Fruit fly (Drosophila melanogaster): Measurements from ENCODE around the gene wac.

Gene wac

dm6 chr3L:246644-247199 is 11.3 kb upstream of the wac start (continued):
- peak; percentile 1 for TF ChIP-seq CG8089 (GFP tag; optimal IDR thresholded peaks at IDR 0.05)
- no peak for TF ChIP-seq CG8359 (GFP tag; optimal IDR thresholded peaks at IDR 0.05; ENCODE audit: borderline replicate concordance)
- TF ChIP-seq Nf-YB (GFP tag; optimal IDR thresholded peaks at IDR 0.05) = peak; percentile 98
- peak; percentile 100 for TF ChIP-seq CG2116 (GFP tag; optimal IDR thresholded peaks at IDR 0.05)
- peak; percentile 22 for TF ChIP-seq vfl (GFP tag; optimal IDR thresholded peaks at IDR 0.05)
- 0 out of 2 replicates have a peak, but pooled peaks have one; percentile 29 for TF ChIP-seq CG14441 (GFP tag; IDR thresholded peaks at IDR 0.05)
- TF ChIP-seq Rx (GFP tag; IDR thresholded peaks at IDR 0.05) = 0 out of 2 replicates have a peak, but pooled peaks have one; percentile 3
- TF ChIP-seq CkIIα-i1 (GFP tag; IDR thresholded peaks at IDR 0.05) = no peak
- no peak for TF ChIP-seq fru (optimal IDR thresholded peaks at IDR 0.05)
- TF ChIP-seq CG15479 (GFP tag; optimal IDR thresholded peaks at IDR 0.05) = peak; percentile 76
- TF ChIP-seq sd (tag; optimal IDR thresholded peaks at IDR 0.05) = no peak
- TF ChIP-seq maf-S (GFP tag; optimal IDR thresholded peaks at IDR 0.05) = no peak
- no peak for TF ChIP-seq Awh (GFP tag; IDR thresholded peaks at IDR 0.05)
- no peak for TF ChIP-seq CG11504 (tag; optimal IDR thresholded peaks at IDR 0.05)
- TF ChIP-seq chif (GFP tag; optimal IDR thresholded peaks at IDR 0.05) = peak; percentile 48 to 54
- TF ChIP-seq ind (GFP tag; optimal IDR thresholded peaks at IDR 0.05) = no peak
- peak; percentile 17; the same call in 1 of the 2 replicates for TF ChIP-seq CG11085 (GFP tag; IDR thresholded peaks at IDR 0.05)
- TF ChIP-seq CG9797 (GFP tag; optimal IDR thresholded peaks at IDR 0.05) = peak; percentile 49
- peak; percentile 19 for TF ChIP-seq pum (GFP tag; optimal IDR thresholded peaks at IDR 0.05)
- no peak for TF ChIP-seq CG8944 (GFP tag; optimal IDR thresholded peaks at IDR 0.05)
- peak; percentile 59; the same call in 2 of the 3 replicates for TF ChIP-seq knrl (GFP tag; IDR thresholded peaks at IDR 0.05; ENCODE audit: partially characterized antibody)
- TF ChIP-seq CG12391 (tag; optimal IDR thresholded peaks at IDR 0.05) = no peak
- TF ChIP-seq Doc2 (GFP tag; IDR thresholded peaks at IDR 0.05) = no peak
- TF ChIP-seq bab2 (GFP tag; optimal IDR thresholded peaks at IDR 0.05) = no peak
- peak; percentile 69 for TF ChIP-seq CG14710 (tag; optimal IDR thresholded peaks at IDR 0.05)
- TF ChIP-seq NC2β (GFP tag; optimal IDR thresholded peaks at IDR 0.05) = peak; percentile 68
- no peak for TF ChIP-seq prd (optimal IDR thresholded peaks at IDR 0.05)
- peak; percentile 57; the same call in 1 of the 3 replicates for TF ChIP-seq prd (GFP tag; IDR thresholded peaks at IDR 0.05)
- peak; percentile 36 for TF ChIP-seq en (GFP tag; optimal IDR thresholded peaks at IDR 0.05)
- no peak for TF ChIP-seq CG7556 (GFP tag; optimal IDR thresholded peaks at IDR 0.05)
- TF ChIP-seq dpn (GFP tag; optimal IDR thresholded peaks at IDR 0.05) = peak; percentile 46 to 48
- TF ChIP-seq MTF-1 (GFP tag; optimal IDR thresholded peaks at IDR 0.05; ENCODE audit: borderline replicate concordance) = no peak
- TF ChIP-seq slp2 (GFP tag; optimal IDR thresholded peaks at IDR 0.05) = peak; percentile 28
- TF ChIP-seq Dp (GFP tag; optimal IDR thresholded peaks at IDR 0.05) = peak; percentile 89
- no peak for TF ChIP-seq org-1 (GFP tag; optimal IDR thresholded peaks at IDR 0.05)
- TF ChIP-seq CG17328 (GFP tag; IDR thresholded peaks at IDR 0.05) = no peak
- TF ChIP-seq gcm2 (GFP tag; optimal IDR thresholded peaks at IDR 0.05) = no peak
- TF ChIP-seq Deaf1 (tag; optimal IDR thresholded peaks at IDR 0.05) = peak; percentile 100
- peak; percentile 41 for TF ChIP-seq mam (GFP tag; optimal IDR thresholded peaks at IDR 0.05)
- no peak for TF ChIP-seq CG7357 (GFP tag; IDR thresholded peaks at IDR 0.05)
- TF ChIP-seq CG12744 (GFP tag; optimal IDR thresholded peaks at IDR 0.05) = peak; percentile 21
- TF ChIP-seq shn (GFP tag; optimal IDR thresholded peaks at IDR 0.05) = peak; percentile 11
- peak; percentile 70 for TF ChIP-seq B-H2 (GFP tag; optimal IDR thresholded peaks at IDR 0.05)
- peak; percentile 76 for TF ChIP-seq CG15514 (GFP tag; optimal IDR thresholded peaks at IDR 0.05)
- no peak for TF ChIP-seq cato (GFP tag; optimal IDR thresholded peaks at IDR 0.05; ENCODE audit: borderline replicate concordance)
- no peak for TF ChIP-seq CG15269 (tag; optimal IDR thresholded peaks at IDR 0.05)
- TF ChIP-seq CG2129 (GFP tag; IDR thresholded peaks at IDR 0.05; ENCODE audit: partially characterized antibody) = no peak
- TF ChIP-seq Abd-B (GFP tag; optimal IDR thresholded peaks at IDR 0.05) = no peak
- no peak for TF ChIP-seq CG1529 (GFP tag; optimal IDR thresholded peaks at IDR 0.05)
- TF ChIP-seq CG6689 (GFP tag; IDR thresholded peaks at IDR 0.05) = no peak
- 0 out of 2 replicates have a peak, but pooled peaks have one; percentile 14 for TF ChIP-seq Xrp1 (GFP tag; IDR thresholded peaks at IDR 0.05)

All from whole organism, embryonic.